Worm (Caenorhabditis elegans): ENCODE results near the gene ifa-4.

The ifa-4 gene

ce11 chrX:4960910-4961680, 45.3 kb upstream of the ifa-4 start:
- no peak for TF ChIP-seq pax-3 (tag; optimal IDR thresholded peaks at IDR 0.05)
- TF ChIP-seq xbp-1 (tag; optimal IDR thresholded peaks at IDR 0.05): no peak
- no peak for TF ChIP-seq nhr-237 (tag; optimal IDR thresholded peaks at IDR 0.05)
- no peak for TF ChIP-seq alr-1 (tag; optimal IDR thresholded peaks at IDR 0.05; ENCODE audit: borderline replicate concordance)
- no peak for TF ChIP-seq C04F5.9 (tag; optimal IDR thresholded peaks at IDR 0.05)
- TF ChIP-seq nhr-85 (tag): peak; percentile 78
- TF ChIP-seq jun-1 (tag; optimal IDR thresholded peaks at IDR 0.05): no peak
- TF ChIP-seq C34B4.2 (tag; optimal IDR thresholded peaks at IDR 0.05): no peak
- TF ChIP-seq zag-1 (tag; optimal IDR thresholded peaks at IDR 0.05): no peak
- no peak for TF ChIP-seq nhr-19 (GFP tag; conservative IDR thresholded peaks at IDR 0.05)
- no peak for TF ChIP-seq nhr-71 (tag; optimal IDR thresholded peaks at IDR 0.05)
- no peak for TF ChIP-seq ceh-90 (tag; optimal IDR thresholded peaks at IDR 0.05)
- TF ChIP-seq lin-13 (GFP tag; optimal IDR thresholded peaks at IDR 0.05): no peak
- no peak for TF ChIP-seq elt-2 (tag; optimal IDR thresholded peaks at IDR 0.05)
- TF ChIP-seq efl-1 (optimal IDR thresholded peaks at IDR 0.05): no peak
- TF ChIP-seq efl-1 (GFP tag; optimal IDR thresholded peaks at IDR 0.05 in 1 of 2): peak in 1 of 2 experiments; percentile 24
- no peak for TF ChIP-seq lin-15B (tag; optimal IDR thresholded peaks at IDR 0.05)
- TF ChIP-seq nhr-28 (tag; optimal IDR thresholded peaks at IDR 0.05): no peak
- no peak for TF ChIP-seq ceh-82 (tag; optimal IDR thresholded peaks at IDR 0.05)
- TF ChIP-seq nhr-84 (tag; optimal IDR thresholded peaks at IDR 0.05): no peak
- TF ChIP-seq rnt-1 (tag; optimal IDR thresholded peaks at IDR 0.05): peak; percentile 5
- peak; percentile 16 for TF ChIP-seq lin-14 (GFP tag; optimal IDR thresholded peaks at IDR 0.05)
- peak; percentile 14 for TF ChIP-seq blmp-1 (tag; optimal IDR thresholded peaks at IDR 0.05)
- no peak for TF ChIP-seq nhr-12 (tag; optimal IDR thresholded peaks at IDR 0.05)
- no peak for TF ChIP-seq aly-2 (tag; optimal IDR thresholded peaks at IDR 0.05)
- TF ChIP-seq sup-37 (GFP tag; optimal IDR thresholded peaks at IDR 0.05): no peak
- no peak for TF ChIP-seq unc-30 (tag; optimal IDR thresholded peaks at IDR 0.05)
- TF ChIP-seq ceh-8 (GFP tag; optimal IDR thresholded peaks at IDR 0.05): no peak
- TF ChIP-seq nhr-76 (tag; optimal IDR thresholded peaks at IDR 0.05): no peak
- no peak for TF ChIP-seq snu-23 (GFP tag; optimal IDR thresholded peaks at IDR 0.05)
- TF ChIP-seq fkh-10 (GFP tag; optimal IDR thresholded peaks at IDR 0.05): no peak
- no peak for TF ChIP-seq mep-1 (tag; optimal IDR thresholded peaks at IDR 0.05)
- TF ChIP-seq nhr-11 (tag; optimal IDR thresholded peaks at IDR 0.05): no peak

- peak; percentile 7 for TF ChIP-seq egl-13 (tag; optimal IDR thresholded peaks at IDR 0.05)
- TF ChIP-seq unc-30 (tag; optimal IDR thresholded peaks at IDR 0.05): no peak
- TF ChIP-seq egl-27 (tag; optimal IDR thresholded peaks at IDR 0.05): peak in 1 of 2 experiments; percentile 39
- TF ChIP-seq swsn-7 (tag; optimal IDR thresholded peaks at IDR 0.05): peak; percentile 77
- no peak for TF ChIP-seq hpl-2 (GFP tag; optimal IDR thresholded peaks at IDR 0.05)
- no peak for TF ChIP-seq C34B4.2 (tag; optimal IDR thresholded peaks at IDR 0.05)
- TF ChIP-seq ztf-4 (tag; optimal IDR thresholded peaks at IDR 0.05): peak; percentile 59
- TF ChIP-seq hlh-17 (GFP tag; optimal IDR thresholded peaks at IDR 0.05; ENCODE audit: borderline replicate concordance): no peak
- TF ChIP-seq nhr-19 (GFP tag; conservative IDR thresholded peaks at IDR 0.05): peak; percentile 64
- no peak for TF ChIP-seq pqm-1 (tag; optimal IDR thresholded peaks at IDR 0.05)
- TF ChIP-seq dsc-1 (tag; optimal IDR thresholded peaks at IDR 0.05): peak; percentile 87
- no peak for TF ChIP-seq vab-15 (tag; optimal IDR thresholded peaks at IDR 0.05)
- TF ChIP-seq sup-37 (GFP tag; optimal IDR thresholded peaks at IDR 0.05): peak; percentile 63
- peak in 2 of 3 experiments; percentile 17 to 20 for TF ChIP-seq dpl-1 (GFP tag; optimal IDR thresholded peaks at IDR 0.05)
- no peak for TF ChIP-seq nhr-85 (tag)
- TF ChIP-seq unc-98 (GFP tag; IDR thresholded peaks at IDR 0.05): 0 out of 2 replicates have a peak, but pooled peaks have one; percentile 15
- TF ChIP-seq efl-1 (optimal IDR thresholded peaks at IDR 0.05): peak; percentile 6 to 25
- peak in 1 of 2 experiments; percentile 31 for TF ChIP-seq efl-1 (GFP tag; optimal IDR thresholded peaks at IDR 0.05 in 1 of 2)
- TF ChIP-seq isw-1 (GFP tag; IDR thresholded peaks at IDR 0.05): peak; percentile 44
- no peak for TF ChIP-seq ets-5 (GFP tag; IDR thresholded peaks at IDR 0.05)
- TF ChIP-seq nhr-76 (tag; optimal IDR thresholded peaks at IDR 0.05): no peak
- no peak for TF ChIP-seq mef-2 (tag; optimal IDR thresholded peaks at IDR 0.05)
- TF ChIP-seq unc-86 (tag; optimal IDR thresholded peaks at IDR 0.05): peak; percentile 52
- TF ChIP-seq alr-1 (tag; optimal IDR thresholded peaks at IDR 0.05; ENCODE audit: borderline replicate concordance): no peak
- no peak for TF ChIP-seq fkh-4 (tag; optimal IDR thresholded peaks at IDR 0.05; ENCODE audit: borderline replicate concordance)
- peak; percentile 20 for TF ChIP-seq C16A3.4 (tag; optimal IDR thresholded peaks at IDR 0.05)
- peak; percentile 80 for TF ChIP-seq rnt-1 (tag; optimal IDR thresholded peaks at IDR 0.05)
- peak; percentile 52 for TF ChIP-seq nhr-90 (tag; optimal IDR thresholded peaks at IDR 0.05; ENCODE audit: poor library complexity)
These were observed 44.6 kb upstream of the ifa-4 start, which contains the start of gene act-4 for ce11 chrX:4960422-4960821. TSS of gene act-4 (plus strand) at chrX:4960621.
